Fruit fly (Drosophila melanogaster) whole organism, embryonic: ENCODE results near the gene trbl.

Source experiments
- CG16863 ChIP-seq: fragments of 200-800 bp; sonication (Bioruptor generic); optimal IDR thresholded peaks from 3 replicates; lab custom pipeline; 2016; ENCODE audit warnings: missing biosample characterization, missing genetic modification characterization
- oc ChIP-seq: fragments of 200-800 bp; sonication (Bioruptor generic); optimal IDR thresholded peaks from 2 replicates; lab custom pipeline; 2018; ENCODE audit warnings: missing biosample characterization, mild to moderate bottlenecking, missing genetic modification characterization, moderate library complexity
- pb ChIP-seq: fragments of 200-800 bp; sonication (Bioruptor generic); optimal IDR thresholded peaks from 3 replicates; lab custom pipeline; 2016; ENCODE audit warnings: missing biosample characterization, missing genetic modification characterization

dm6 chr3L:20358212-20358611, 43.2 kb downstream of the trbl start, which contains the start of gene CG5665:
- TF ChIP-seq CG16863 (no peak), oc (tag; lab: Kevin White, UChicago) (no peak), pb (GFP tag; lab: Kevin White, UChicago) (no peak)
